Worm (Caenorhabditis elegans) whole organism, L1 larva: ENCODE data around the gene K01D12.7.

ENCODE experiments used
- alr-1 ChIP-seq: fragments of 200-800 bp; sonication (Bioruptor generic); optimal IDR thresholded peaks from 2 replicates; lab custom pipeline; 2018; ENCODE audit warnings: borderline replicate concordance, mild to moderate bottlenecking, missing genetic modification characterization, missing compliant biosample characterization
- jun-1 ChIP-seq: fragments of 150-350 bp; optimal IDR thresholded peaks from 2 replicates; lab custom pipeline; 2014; ENCODE audit warnings: missing biosample characterization, missing genetic modification reagents, missing genetic modification characterization
- lir-3 ChIP-seq: sonication (generic microtip); optimal IDR thresholded peaks from 2 replicates; lab custom pipeline; 2016; ENCODE audit warnings: mild to moderate bottlenecking, missing genetic modification characterization, moderate library complexity, missing compliant biosample characterization; ENCODE audit not compliant: poor library complexity
- lsy-2 ChIP-seq, 2 experiments: fragments of 150-350 bp; optimal IDR thresholded peaks; 2 replicates each; lab custom pipeline; 2014; ENCODE audit warnings: missing biosample characterization in 2 of 2, missing genetic modification characterization in 2 of 2
- nhr-28 ChIP-seq: fragments of 150-350 bp; optimal IDR thresholded peaks from 2 replicates; lab custom pipeline; 2014; ENCODE audit warnings: missing biosample characterization, missing genetic modification characterization
- nhr-76 ChIP-seq: sonication (generic microtip); optimal IDR thresholded peaks from 2 replicates; lab custom pipeline; 2017; ENCODE audit warnings: missing biosample characterization, missing genetic modification characterization
- nhr-77 ChIP-seq: fragments of 150-350 bp; optimal IDR thresholded peaks from 2 replicates; lab custom pipeline; 2014; ENCODE audit warnings: missing biosample characterization, missing genetic modification characterization
- pag-3 ChIP-seq: sonication (generic microtip); optimal IDR thresholded peaks from 2 replicates; lab custom pipeline; 2017; ENCODE audit warnings: missing genetic modification characterization, mild to moderate bottlenecking, missing compliant biosample characterization, antibody characterized with exemption, borderline replicate concordance; ENCODE audit not compliant: insufficient read depth
- snpc-4 ChIP-seq: fragments of 150-350 bp; optimal IDR thresholded peaks from 2 replicates; lab custom pipeline; 2014; ENCODE audit warnings: missing biosample characterization, missing genetic modification characterization
- snu-23 ChIP-seq: sonication (generic microtip); optimal IDR thresholded peaks from 2 replicates; lab custom pipeline; 2016; ENCODE audit warnings: missing genetic modification characterization, missing compliant biosample characterization
- tbx-2 ChIP-seq: sonication (generic microtip); optimal IDR thresholded peaks from 2 replicates; lab custom pipeline; 2016; ENCODE audit warnings: missing genetic modification characterization, missing compliant biosample characterization
- vab-15 ChIP-seq: sonication (generic microtip); optimal IDR thresholded peaks from 2 replicates; lab custom pipeline; 2017; ENCODE audit warnings: missing genotype, mild to moderate bottlenecking, missing genetic modification characterization, missing compliant biosample characterization
- ztf-4 ChIP-seq: fragments of 150-350 bp; optimal IDR thresholded peaks from 2 replicates; lab custom pipeline; 2014; ENCODE audit warnings: missing biosample characterization, missing genetic modification characterization

ce11 chrV:12405929-12406328 lies 4.6 kb upstream of the K01D12.7 start, which contains the start of gene K01D12.10:
- TF ChIP-seq snu-23 (GFP tag; lab: Kevin White, UChicago) (no peak), nhr-76 (no peak), tbx-2 (tag; lab: Kevin White, UChicago) (no peak), nhr-28 (tag; lab: Kevin White, UChicago) (no peak), vab-15 (tag; lab: Kevin White, UChicago) (no peak), pag-3 (no peak), alr-1 (tag; lab: Kevin White, UChicago) (no peak), jun-1 (tag; lab: Kevin White, UChicago) (no peak), lsy-2 (tag; optimal IDR thresholded peaks at IDR 0.05; lab: Kevin White, UChicago) (no peak), ztf-4 (tag; lab: Kevin White, UChicago) (no peak), lir-3 (tag; lab: Kevin White, UChicago) (no peak), snpc-4 (tag; lab: Kevin White, UChicago) (no peak), nhr-77 (no peak)
